ENCODE assay signal across 4 fruit fly cellular contexts in genomic region chr3R:15147038-15147744, dm6.
A peak's percentile ranks its signal among the peaks of the same experiment; 100 is the strongest.
TF ChIP-seq lines count a peak whose summit lies in the region.

Gene Glys (minus strand): TSS chr3R:15147531.

TF ChIP-seq in whole organism, adult, 20 proteins besides CTCF, POLR2A, EP300 and RAD21 (continued from another document):
- TF ChIP-seq CG33017 (tag; optimal IDR thresholded peaks at IDR 0.05; lab: Kevin White, UChicago): peak; percentile 29
TF ChIP-seq in whole organism, adult: peak in this region for 11.

TF ChIP-seq in whole organism, embryonic, 481 proteins besides CTCF, POLR2A, EP300 and RAD21 (continued from another document and continues in another):
- peak; percentile 98 for TF ChIP-seq sd (tag; optimal IDR thresholded peaks at IDR 0.05; lab: Kevin White, UChicago)
- peak; percentile 19 for TF ChIP-seq Kr (GFP tag; optimal IDR thresholded peaks at IDR 0.05; lab: Kevin White, UChicago)
- peak; percentile 58 for TF ChIP-seq Ets97D (GFP tag; optimal IDR thresholded peaks at IDR 0.05; lab: Kevin White, UChicago)
- no peak for TF ChIP-seq CG12071 (GFP tag; optimal IDR thresholded peaks at IDR 0.05; lab: Kevin White, UChicago)
- peak; percentile 44; the same call in 1 of the 2 replicates for TF ChIP-seq vvl (GFP tag; IDR thresholded peaks at IDR 0.05; lab: Robert Waterston, UW)
- TF ChIP-seq CG10431 (GFP tag; optimal IDR thresholded peaks at IDR 0.05; lab: Kevin White, UChicago): peak; percentile 4
- TF ChIP-seq CG34422 (GFP tag; IDR thresholded peaks at IDR 0.05; lab: Robert Waterston, UW): peak; percentile 69; the same call in 2 of the 3 replicates
- 0 out of 2 replicates have a peak, but pooled peaks have one; percentile 39 for TF ChIP-seq Scr (GFP tag; IDR thresholded peaks at IDR 0.05; lab: Robert Waterston, UW; ENCODE audit: partially characterized antibody)
- no peak for TF ChIP-seq Spps (tag; optimal IDR thresholded peaks at IDR 0.05; lab: Kevin White, UChicago)
- TF ChIP-seq HLH4C (GFP tag; IDR thresholded peaks at IDR 0.05; lab: Robert Waterston, UW; ENCODE audit: partially characterized antibody): peak; percentile 40; the same call in 1 of the 3 replicates
- TF ChIP-seq Meics (GFP tag; optimal IDR thresholded peaks at IDR 0.05; lab: Kevin White, UChicago): peak; percentile 34
- TF ChIP-seq caup (GFP tag; optimal IDR thresholded peaks at IDR 0.05; lab: Kevin White, UChicago; ENCODE audit: severe bottlenecking): peak; percentile 20
- peak; percentile 32 for TF ChIP-seq Mad (GFP tag; optimal IDR thresholded peaks at IDR 0.05; lab: Kevin White, UChicago)
- peak; percentile 20 for TF ChIP-seq lilli (GFP tag; optimal IDR thresholded peaks at IDR 0.05; lab: Kevin White, UChicago)
- peak; percentile 58 for TF ChIP-seq Hmr (GFP tag; optimal IDR thresholded peaks at IDR 0.05; lab: Kevin White, UChicago)
- peak; percentile 54 for TF ChIP-seq CG15479 (GFP tag; optimal IDR thresholded peaks at IDR 0.05; lab: Kevin White, UChicago)
- peak; percentile 29 for TF ChIP-seq sug (tag; optimal IDR thresholded peaks at IDR 0.05; lab: Kevin White, UChicago)
- TF ChIP-seq Elba2 (GFP tag; optimal IDR thresholded peaks at IDR 0.05; lab: Kevin White, UChicago): no peak
- TF ChIP-seq CG6854 (GFP tag; optimal IDR thresholded peaks at IDR 0.05; lab: Kevin White, UChicago): no peak
- TF ChIP-seq CG34224 (GFP tag; IDR thresholded peaks at IDR 0.05; lab: Robert Waterston, UW; ENCODE audit: partially characterized antibody): 0 out of 3 replicates have a peak, but pooled peaks have one; percentile 4
- peak; percentile 2 for TF ChIP-seq cwo (GFP tag; optimal IDR thresholded peaks at IDR 0.05; lab: Kevin White, UChicago)
- TF ChIP-seq CG33213 (GFP tag; optimal IDR thresholded peaks at IDR 0.05; lab: Kevin White, UChicago): peak; percentile 52
- TF ChIP-seq wek (GFP tag; optimal IDR thresholded peaks at IDR 0.05; lab: Kevin White, UChicago): no peak
- peak; percentile 20 for TF ChIP-seq CG3281 (GFP tag; optimal IDR thresholded peaks at IDR 0.05; lab: Kevin White, UChicago)
- peak; percentile 43; the same call in 1 of the 2 replicates for TF ChIP-seq nerfin-2 (GFP tag; IDR thresholded peaks at IDR 0.05; lab: Robert Waterston, UW; ENCODE audit: partially characterized antibody)
- TF ChIP-seq Antp (GFP tag; optimal IDR thresholded peaks at IDR 0.05; lab: Kevin White, UChicago): no peak
- no peak for TF ChIP-seq org-1 (GFP tag; optimal IDR thresholded peaks at IDR 0.05; lab: Kevin White, UChicago)
- TF ChIP-seq CG14860 (GFP tag; IDR thresholded peaks at IDR 0.05; lab: Robert Waterston, UW; ENCODE audit: partially characterized antibody): 0 out of 3 replicates have a peak, but pooled peaks have one; percentile 40
- peak; percentile 96 for TF ChIP-seq CG12769 (tag; optimal IDR thresholded peaks at IDR 0.05; lab: Kevin White, UChicago)
- TF ChIP-seq nom (GFP tag; optimal IDR thresholded peaks at IDR 0.05; lab: Kevin White, UChicago): peak; percentile 73
- peak; percentile 13 for TF ChIP-seq Sox100B (GFP tag; optimal IDR thresholded peaks at IDR 0.05; lab: Kevin White, UChicago)
- TF ChIP-seq GATAe (GFP tag; conservative IDR thresholded peaks at IDR 0.05; lab: Robert Waterston, UW): no peak
- TF ChIP-seq CG32532 (GFP tag; IDR thresholded peaks at IDR 0.05; lab: Robert Waterston, UW): peak; percentile 40; the same call in 1 of the 2 replicates
- TF ChIP-seq rib (GFP tag; IDR thresholded peaks at IDR 0.05; lab: Robert Waterston, UW): peak; percentile 48; the same call in 1 of the 2 replicates
- TF ChIP-seq Xbp1 (GFP tag; optimal IDR thresholded peaks at IDR 0.05; lab: Kevin White, UChicago): peak; percentile 20
- TF ChIP-seq NC2β (GFP tag; optimal IDR thresholded peaks at IDR 0.05; lab: Kevin White, UChicago): peak; percentile 7
- TF ChIP-seq Asciz (GFP tag; optimal IDR thresholded peaks at IDR 0.05; lab: Kevin White, UChicago): no peak
- TF ChIP-seq Pdp1 (GFP tag; optimal IDR thresholded peaks at IDR 0.05; lab: Kevin White, UChicago): peak in 1 of 2 experiments; percentile 16
- no peak for TF ChIP-seq sens-2 (GFP tag; IDR thresholded peaks at IDR 0.05; lab: Robert Waterston, UW)

TF ChIP-seq in whole organism, prepupa, 60 proteins besides CTCF, POLR2A, EP300 and RAD21 (continued from another document):
- peak; percentile 56 for TF ChIP-seq dsx (GFP tag; optimal IDR thresholded peaks at IDR 0.05; lab: Kevin White, UChicago; ENCODE audit: poor library complexity, severe bottlenecking)
- no peak for TF ChIP-seq Smox (GFP tag; optimal IDR thresholded peaks at IDR 0.05; lab: Kevin White, UChicago)
- no peak for TF ChIP-seq CG8319 (GFP tag; optimal IDR thresholded peaks at IDR 0.05; lab: Kevin White, UChicago)
- peak; percentile 25; the same call in 1 of the 2 replicates for TF ChIP-seq CG11294 (GFP tag; IDR thresholded peaks at IDR 0.05; lab: Robert Waterston, UW)
- TF ChIP-seq pdm3 (GFP tag; optimal IDR thresholded peaks at IDR 0.05; lab: Kevin White, UChicago): peak; percentile 22
- peak; percentile 54 for TF ChIP-seq Eip93F (GFP tag; optimal IDR thresholded peaks at IDR 0.05; lab: Kevin White, UChicago)
- no peak for TF ChIP-seq Sox15 (GFP tag; optimal IDR thresholded peaks at IDR 0.05; lab: Kevin White, UChicago)
- peak; percentile 62 for TF ChIP-seq CG1621 (tag; optimal IDR thresholded peaks at IDR 0.05; lab: Kevin White, UChicago)
- peak; percentile 50 for TF ChIP-seq CG8632 (GFP tag; optimal IDR thresholded peaks at IDR 0.05; lab: Kevin White, UChicago)
- TF ChIP-seq CG7368 (GFP tag; optimal IDR thresholded peaks at IDR 0.05; lab: Kevin White, UChicago): peak; percentile 24
- peak; percentile 54 for TF ChIP-seq CG15336 (GFP tag; IDR thresholded peaks at IDR 0.05; lab: Robert Waterston, UW)
- no peak for TF ChIP-seq CG31627 (GFP tag; optimal IDR thresholded peaks at IDR 0.05; lab: Kevin White, UChicago)
- TF ChIP-seq CG32006 (GFP tag; optimal IDR thresholded peaks at IDR 0.05; lab: Kevin White, UChicago): peak; percentile 69
- TF ChIP-seq dac (GFP tag; optimal IDR thresholded peaks at IDR 0.05; lab: Kevin White, UChicago): peak; percentile 35
- peak; percentile 81 for TF ChIP-seq Lpt (GFP tag; optimal IDR thresholded peaks at IDR 0.05; lab: Kevin White, UChicago)
- peak; percentile 86 for TF ChIP-seq eg (GFP tag; IDR thresholded peaks at IDR 0.05; lab: Robert Waterston, UW)
- TF ChIP-seq fd59A (GFP tag; optimal IDR thresholded peaks at IDR 0.05; lab: Kevin White, UChicago): no peak
- TF ChIP-seq acj6 (GFP tag; optimal IDR thresholded peaks at IDR 0.05; lab: Kevin White, UChicago): no peak
- peak; percentile 2 for TF ChIP-seq CG6792 (GFP tag; optimal IDR thresholded peaks at IDR 0.05; lab: Kevin White, UChicago)
- no peak for TF ChIP-seq CG11902 (GFP tag; optimal IDR thresholded peaks at IDR 0.05; lab: Kevin White, UChicago)
- TF ChIP-seq esn (GFP tag; optimal IDR thresholded peaks at IDR 0.05; lab: Kevin White, UChicago): peak; percentile 30
- no peak for TF ChIP-seq Hr38 (GFP tag; optimal IDR thresholded peaks at IDR 0.05; lab: Kevin White, UChicago)
- peak; percentile 58 for TF ChIP-seq CG9139 (GFP tag; optimal IDR thresholded peaks at IDR 0.05; lab: Kevin White, UChicago)
- TF ChIP-seq vri (GFP tag; optimal IDR thresholded peaks at IDR 0.05; lab: Kevin White, UChicago): peak; percentile 61
- peak; percentile 49 for TF ChIP-seq CG3919 (GFP tag; optimal IDR thresholded peaks at IDR 0.05; lab: Kevin White, UChicago)
- no peak for TF ChIP-seq CG10631 (GFP tag; optimal IDR thresholded peaks at IDR 0.05; lab: Kevin White, UChicago)
- peak; percentile 22 for TF ChIP-seq achi (GFP tag; optimal IDR thresholded peaks at IDR 0.05; lab: Kevin White, UChicago)
- no peak for TF ChIP-seq CG11762 (GFP tag; optimal IDR thresholded peaks at IDR 0.05; lab: Kevin White, UChicago; ENCODE audit: insufficient read depth)
- peak; percentile 80 for TF ChIP-seq CG6276 (GFP tag; optimal IDR thresholded peaks at IDR 0.05; lab: Kevin White, UChicago)
- TF ChIP-seq Blimp-1 (GFP tag; optimal IDR thresholded peaks at IDR 0.05; lab: Kevin White, UChicago): peak; percentile 8
- TF ChIP-seq ss (GFP tag; optimal IDR thresholded peaks at IDR 0.05; lab: Kevin White, UChicago): peak; percentile 60 to 80
- TF ChIP-seq net (GFP tag; optimal IDR thresholded peaks at IDR 0.05; lab: Kevin White, UChicago): peak; percentile 75
- TF ChIP-seq Gug (GFP tag; IDR thresholded peaks at IDR 0.05; lab: Robert Waterston, UW): 0 out of 2 replicates have a peak, but pooled peaks have one; percentile 37
- TF ChIP-seq Eip78C (GFP tag; lab: Kevin White, UChicago): peak; percentile 55
- TF ChIP-seq spab (GFP tag; optimal IDR thresholded peaks at IDR 0.05; lab: Kevin White, UChicago): peak; percentile 55
- TF ChIP-seq CG3032 (tag; optimal IDR thresholded peaks at IDR 0.05; lab: Kevin White, UChicago): peak; percentile 51
- TF ChIP-seq CG4318 (GFP tag; optimal IDR thresholded peaks at IDR 0.05; lab: Kevin White, UChicago): no peak
- peak; percentile 53 for TF ChIP-seq Sox14 (GFP tag; optimal IDR thresholded peaks at IDR 0.05; lab: Kevin White, UChicago)
- peak; percentile 22 for TF ChIP-seq lz (GFP tag; optimal IDR thresholded peaks at IDR 0.05; lab: Kevin White, UChicago)
- peak; percentile 14 for TF ChIP-seq OdsH (GFP tag; optimal IDR thresholded peaks at IDR 0.05; lab: Kevin White, UChicago)

TF ChIP-seq in whole organism, wandering third instar larva, 38 proteins besides CTCF, POLR2A, EP300 and RAD21 (continued from another document):
- TF ChIP-seq sage (GFP tag; optimal IDR thresholded peaks at IDR 0.05; lab: Kevin White, UChicago) (peak; percentile 49), CG32264 (GFP tag; optimal IDR thresholded peaks at IDR 0.05; lab: Kevin White, UChicago) (no peak), HLH106 (tag; optimal IDR thresholded peaks at IDR 0.05; lab: Kevin White, UChicago) (peak; percentile 20), pan (optimal IDR thresholded peaks at IDR 0.05; lab: Kevin White, UChicago) (no peak), tai (GFP tag; optimal IDR thresholded peaks at IDR 0.05; lab: Kevin White, UChicago) (no peak), CrebA (GFP tag; optimal IDR thresholded peaks at IDR 0.05; lab: Kevin White, UChicago; ENCODE audit: borderline replicate concordance) (no peak), psq (GFP tag; optimal IDR thresholded peaks at IDR 0.05; lab: Kevin White, UChicago) (peak; percentile 1), OdsH (GFP tag; optimal IDR thresholded peaks at IDR 0.05; lab: Kevin White, UChicago) (no peak), ey (GFP tag; optimal IDR thresholded peaks at IDR 0.05; lab: Kevin White, UChicago) (no peak), dmrt93B (GFP tag; optimal IDR thresholded peaks at IDR 0.05; lab: Kevin White, UChicago) (no peak), lola (GFP tag; optimal IDR thresholded peaks at IDR 0.05; lab: Kevin White, UChicago) (no peak), dsf (GFP tag; optimal IDR thresholded peaks at IDR 0.05; lab: Kevin White, UChicago; ENCODE audit: borderline replicate concordance) (no peak), N (GFP tag; optimal IDR thresholded peaks at IDR 0.05; lab: Kevin White, UChicago) (no peak), usp (GFP tag; optimal IDR thresholded peaks at IDR 0.05; lab: Kevin White, UChicago) (no peak)
